Worm (Caenorhabditis elegans) whole organism, L2 larva: ENCODE results near the gene nmy-1.
A peak's percentile ranks its signal among the peaks of the same experiment; 100 is the strongest.

Source experiments
- C34F6.9 ChIP-seq: fragments of 150-350 bp; optimal IDR thresholded peaks from 2 replicates; lab custom pipeline; 2014; ENCODE audit warnings: missing biosample characterization, missing genetic modification characterization
- F13H6.1 ChIP-seq: sonication (generic microtip); optimal IDR thresholded peaks from 2 replicates; lab custom pipeline; 2016; ENCODE audit warnings: missing genetic modification characterization, missing compliant biosample characterization
- R02D3.7 ChIP-seq: fragments of 150-350 bp; optimal IDR thresholded peaks from 2 replicates; lab custom pipeline; 2014; ENCODE audit warnings: missing biosample characterization, missing genetic modification characterization
- Y55F3AM.14 ChIP-seq: fragments of 200-800 bp; sonication (Bioruptor generic); optimal IDR thresholded peaks from 2 replicates; lab custom pipeline; 2018; ENCODE audit warnings: mild to moderate bottlenecking, missing genetic modification characterization, missing compliant biosample characterization
- ZK546.5 ChIP-seq: sonication (generic microtip); optimal IDR thresholded peaks from 2 replicates; lab custom pipeline; 2017; ENCODE audit warnings: missing biosample characterization, missing genetic modification characterization
- aly-2 ChIP-seq: fragments of 150-350 bp; optimal IDR thresholded peaks from 2 replicates; lab custom pipeline; 2014; ENCODE audit warnings: missing biosample characterization, missing genetic modification characterization
- ama-1 ChIP-seq: fragments of 150-350 bp; optimal IDR thresholded peaks from 2 replicates; lab custom pipeline; 2018; ENCODE audit warnings: inconsistent platforms
- blmp-1 ChIP-seq: sonication (generic microtip); optimal IDR thresholded peaks from 2 replicates; lab custom pipeline; 2017; ENCODE audit warnings: missing genetic modification characterization, mild to moderate bottlenecking, missing compliant biosample characterization, antibody characterized with exemption, moderate library complexity; ENCODE audit not compliant: insufficient read depth
- ceh-16 ChIP-seq: fragments of 150-350 bp; optimal IDR thresholded peaks from 2 replicates; lab custom pipeline; 2014; ENCODE audit warnings: missing biosample characterization, missing genetic modification characterization
- crh-2 ChIP-seq: sonication (generic microtip); optimal IDR thresholded peaks from 2 replicates; lab custom pipeline; 2017; ENCODE audit warnings: missing biosample characterization, missing genetic modification characterization
- egl-27 ChIP-seq: sonication (generic microtip); optimal IDR thresholded peaks from 3 replicates; lab custom pipeline; 2017; ENCODE audit warnings: missing biosample characterization, missing genetic modification reagents, missing genetic modification characterization
- elt-1 ChIP-seq: fragments of 150-350 bp; optimal IDR thresholded peaks from 2 replicates; lab custom pipeline; 2014; ENCODE audit warnings: missing biosample characterization, missing genetic modification characterization
- fos-1 ChIP-seq: fragments of 150-350 bp; optimal IDR thresholded peaks from 2 replicates; lab custom pipeline; 2014; ENCODE audit warnings: missing biosample characterization, missing genetic modification characterization
- gmeb-1 ChIP-seq: fragments of 150-350 bp; optimal IDR thresholded peaks from 2 replicates; lab custom pipeline; 2014; ENCODE audit warnings: missing biosample characterization, missing genetic modification characterization
- lin-11 ChIP-seq: fragments of 150-350 bp; sonication (generic microtip); optimal IDR thresholded peaks from 2 replicates; lab custom pipeline; 2014; ENCODE audit warnings: missing biosample characterization, missing genetic modification characterization, inconsistent platforms, mixed read lengths
- lin-39 ChIP-seq: fragments of 150-350 bp; optimal IDR thresholded peaks from 2 replicates; lab custom pipeline; 2014; ENCODE audit warnings: missing biosample characterization, missing genetic modification reagents, missing genetic modification characterization
- lsy-2 ChIP-seq, 2 experiments: fragments of 150-350 bp in 1 of 2; sonication (generic microtip) in 1 of 2; optimal IDR thresholded peaks; 2 replicates each; lab custom pipeline; 2014 to 2017; ENCODE audit warnings: missing biosample characterization in 2 of 2, missing genetic modification characterization in 2 of 2
- mab-5 ChIP-seq: fragments of 150-350 bp; optimal IDR thresholded peaks from 2 replicates; lab custom pipeline; 2014; ENCODE audit warnings: missing biosample characterization, missing genetic modification characterization
- mbf-1 ChIP-seq: sonication (generic microtip); optimal IDR thresholded peaks from 2 replicates; lab custom pipeline; 2017; ENCODE audit warnings: missing biosample characterization, missing genetic modification characterization
- mdl-1 ChIP-seq, 2 experiments: fragments of 150-350 bp in 1 of 2; sonication (generic microtip) in 1 of 2; optimal IDR thresholded peaks; 2 replicates each; lab custom pipeline; 2017; ENCODE audit warnings: missing biosample characterization in 2 of 2, missing genetic modification characterization in 2 of 2
- nhr-11 ChIP-seq: fragments of 150-350 bp; optimal IDR thresholded peaks from 2 replicates; lab custom pipeline; 2014; ENCODE audit warnings: missing biosample characterization, missing genetic modification characterization
- nhr-12 ChIP-seq: fragments of 150-350 bp; optimal IDR thresholded peaks from 2 replicates; lab custom pipeline; 2014; ENCODE audit warnings: missing biosample characterization, missing genetic modification characterization
- nhr-129 ChIP-seq: fragments of 150-350 bp; optimal IDR thresholded peaks from 2 replicates; lab custom pipeline; 2014; ENCODE audit warnings: missing biosample characterization, missing genetic modification characterization
- nhr-21 ChIP-seq: fragments of 150-350 bp; optimal IDR thresholded peaks from 2 replicates; lab custom pipeline; 2014; ENCODE audit warnings: missing biosample characterization, missing genetic modification characterization
- nhr-237 ChIP-seq: fragments of 150-350 bp; optimal IDR thresholded peaks from 2 replicates; lab custom pipeline; 2014; ENCODE audit warnings: missing biosample characterization, missing genetic modification characterization
- nhr-25 ChIP-seq: fragments of 150-350 bp; sonication (generic microtip); optimal IDR thresholded peaks from 3 replicates; lab custom pipeline; 2014; ENCODE audit warnings: missing biosample characterization, missing genetic modification characterization
- nhr-6 ChIP-seq: fragments of 150-350 bp; optimal IDR thresholded peaks from 2 replicates; lab custom pipeline; 2014; ENCODE audit warnings: missing biosample characterization, missing genetic modification characterization
- peb-1 ChIP-seq: fragments of 150-350 bp; optimal IDR thresholded peaks from 2 replicates; lab custom pipeline; 2014; ENCODE audit warnings: missing biosample characterization, missing genetic modification characterization
- sem-4 ChIP-seq: fragments of 150-350 bp; optimal IDR thresholded peaks from 2 replicates; lab custom pipeline; 2014; ENCODE audit warnings: missing biosample characterization, missing genetic modification reagents, missing genetic modification characterization
- skn-1 ChIP-seq: sonication (generic microtip); optimal IDR thresholded peaks from 2 replicates; lab custom pipeline; 2017; ENCODE audit warnings: missing biosample characterization, missing genetic modification characterization
- sma-3 ChIP-seq: sonication (generic microtip); optimal IDR thresholded peaks from 2 replicates; lab custom pipeline; 2016; ENCODE audit warnings: missing genetic modification reagents, missing genetic modification characterization, missing compliant biosample characterization
- sma-9 ChIP-seq, 2 experiments: fragments of 150-350 bp in 1 of 2; sonication (generic microtip) in 1 of 2; optimal IDR thresholded peaks; 2 replicates each; lab custom pipeline; 2014 to 2016; ENCODE audit warnings: missing genetic modification characterization in 2 of 2, mild to moderate bottlenecking in 1 of 2, missing biosample characterization in 1 of 2, missing compliant biosample characterization in 1 of 2, missing genetic modification reagents in 1 of 2, moderate library complexity in 1 of 2
- snpc-4 ChIP-seq: fragments of 150-350 bp; optimal IDR thresholded peaks from 2 replicates; lab custom pipeline; 2014; ENCODE audit warnings: missing biosample characterization, missing genetic modification characterization
- unc-39 ChIP-seq: fragments of 150-350 bp; optimal IDR thresholded peaks from 2 replicates; lab custom pipeline; 2014; ENCODE audit warnings: missing biosample characterization, missing genetic modification characterization
- unc-55 ChIP-seq: fragments of 150-350 bp; sonication (generic microtip); optimal IDR thresholded peaks from 3 replicates; lab custom pipeline; 2014; ENCODE audit warnings: missing biosample characterization, missing genetic modification reagents, missing genetic modification characterization
- unc-62 ChIP-seq: fragments of 150-350 bp; optimal IDR thresholded peaks from 2 replicates; lab custom pipeline; 2014; ENCODE audit warnings: missing biosample characterization, missing genetic modification reagents, missing genetic modification characterization
- zag-1 ChIP-seq: fragments of 150-350 bp; optimal IDR thresholded peaks from 2 replicates; lab custom pipeline; 2014; ENCODE audit warnings: missing biosample characterization, missing genetic modification characterization
- ztf-1 ChIP-seq: fragments of 200-800 bp; sonication (Bioruptor generic); conservative IDR thresholded peaks from 2 replicates; pipeline ENCODE4 v1.3.6; 2022; ENCODE audit warnings: missing genetic modification characterization, missing compliant biosample characterization
- ztf-4 ChIP-seq: fragments of 150-350 bp; optimal IDR thresholded peaks from 2 replicates; lab custom pipeline; 2014; ENCODE audit warnings: missing biosample characterization, missing genetic modification characterization

nmy-1 gene

DNA sequence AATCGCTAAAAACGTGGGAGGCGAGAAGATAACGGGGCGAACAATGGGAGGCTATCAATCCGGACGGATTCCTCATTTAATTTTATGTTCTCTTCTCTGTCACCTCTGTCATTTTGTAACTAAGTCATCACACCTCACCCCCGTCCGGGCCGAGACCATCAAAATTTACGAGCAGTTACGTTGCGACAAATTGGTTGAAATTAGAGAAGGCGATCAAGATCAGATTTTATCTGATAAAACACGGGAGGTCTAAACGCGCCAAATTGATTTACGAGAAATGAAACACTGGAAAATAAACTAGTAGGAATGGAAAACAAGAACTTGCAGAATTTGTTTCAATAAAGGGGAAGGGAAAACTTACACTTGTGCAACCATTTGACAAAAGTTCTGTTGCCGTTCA, 18.8 kb downstream of the nmy-1 start:
- TF ChIP-seq unc-55 (GFP tag; lab: Kevin White, UChicago) (no peak), ama-1 (no peak), lin-11 (tag; lab: Kevin White, UChicago) (no peak), peb-1 (no peak), mab-5 (no peak), ceh-16 (tag; lab: Kevin White, UChicago) (no peak), Y55F3AM.14 (GFP tag; lab: Kevin White, UChicago) (no peak), nhr-237 (tag; lab: Kevin White, UChicago) (no peak), skn-1 (tag; lab: Kevin White, UChicago) (no peak), nhr-12 (tag; lab: Kevin White, UChicago) (no peak), nhr-129 (tag; lab: Kevin White, UChicago) (no peak), nhr-25 (no peak), snpc-4 (tag; lab: Kevin White, UChicago) (no peak), sem-4 (tag; lab: Kevin White, UChicago) (no peak), nhr-21 (tag; lab: Kevin White, UChicago) (no peak), ZK546.5 (tag; lab: Kevin White, UChicago) (no peak), lin-39 (tag; lab: Kevin White, UChicago) (no peak), fos-1 (tag; lab: Kevin White, UChicago) (no peak)

DNA sequence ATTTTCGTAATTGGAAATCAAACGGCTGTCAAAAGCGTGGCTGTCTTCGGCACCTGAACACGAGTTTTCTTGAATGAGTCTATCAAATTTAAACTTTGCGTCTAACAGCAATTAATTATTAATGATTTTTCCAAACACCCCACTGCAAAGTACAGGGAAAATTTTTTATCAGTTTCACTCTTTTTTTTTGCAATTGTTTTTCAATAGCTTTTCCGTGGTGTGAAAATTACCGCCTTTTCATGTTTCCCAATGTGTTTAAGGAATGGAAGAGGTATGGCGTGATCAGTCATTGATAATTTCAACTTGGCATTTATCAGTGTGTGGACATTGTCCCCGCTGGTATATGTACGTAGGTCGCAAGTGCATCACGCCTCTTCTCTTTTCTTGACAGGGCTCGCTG, 22.5 kb downstream of the nmy-1 start:
- TF ChIP-seq peb-1 (no peak), sma-9 (GFP tag; optimal IDR thresholded peaks at IDR 0.05; lab: Kevin White, UChicago) (peak; percentile 3), sma-9 (tag; optimal IDR thresholded peaks at IDR 0.05; lab: Kevin White, UChicago) (no peak), fos-1 (tag; lab: Kevin White, UChicago) (peak; percentile 78), F13H6.1 (tag; lab: Kevin White, UChicago) (peak; percentile 24), mdl-1 (tag; optimal IDR thresholded peaks at IDR 0.05; lab: Kevin White, UChicago) (no peak)

DNA sequence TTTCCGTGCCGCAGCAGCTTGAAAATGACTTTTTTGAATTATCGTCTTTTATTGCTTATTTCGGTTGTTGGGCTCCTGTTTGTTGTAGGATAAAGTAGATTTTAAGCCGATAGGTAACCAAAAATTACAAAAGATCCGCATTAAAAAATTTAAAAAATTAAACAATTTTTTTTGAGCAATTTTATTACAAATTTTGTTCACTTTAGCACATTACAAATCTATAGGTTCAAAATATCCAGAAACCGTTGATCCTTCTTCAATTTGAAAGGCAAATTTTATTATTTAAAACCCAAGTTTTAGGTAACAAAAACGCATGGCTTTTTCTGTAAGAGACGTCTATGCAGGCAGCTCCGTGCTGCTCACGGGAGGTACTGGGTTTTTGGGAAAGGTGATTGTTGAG, 23.7 kb downstream of the nmy-1 start, which contains the start of gene fard-1:
fard-1 (plus strand) TSS at position 301 of the 400 bp plus-strand sequence.
- TF ChIP-seq unc-55 (GFP tag; lab: Kevin White, UChicago) (no peak), ceh-16 (tag; lab: Kevin White, UChicago) (no peak), ama-1 (no peak), gmeb-1 (no peak), lsy-2 (tag; optimal IDR thresholded peaks at IDR 0.05; lab: Kevin White, UChicago) (no peak), blmp-1 (tag; lab: Kevin White, UChicago) (no peak), aly-2 (tag; lab: Kevin White, UChicago) (no peak), nhr-6 (tag; lab: Kevin White, UChicago) (no peak), sma-3 (GFP tag; lab: Kevin White, UChicago) (no peak), elt-1 (tag; lab: Kevin White, UChicago) (no peak), nhr-11 (tag; lab: Kevin White, UChicago) (no peak), nhr-12 (tag; lab: Kevin White, UChicago) (no peak), sem-4 (tag; lab: Kevin White, UChicago) (no peak), mab-5 (no peak), mdl-1 (tag; optimal IDR thresholded peaks at IDR 0.05; lab: Kevin White, UChicago) (no peak), mbf-1 (tag; lab: Kevin White, UChicago) (no peak), nhr-129 (tag; lab: Kevin White, UChicago) (no peak), egl-27 (tag; lab: Kevin White, UChicago) (no peak), unc-39 (tag; lab: Kevin White, UChicago) (no peak)
- TF ChIP-seq, all 48 proteins: peak for 0

ce11 chrX:2939085-2939484, 29.8 kb downstream of the nmy-1 start:
- peak in 1 of 2 experiments; percentile 24 for TF ChIP-seq lsy-2 (tag; optimal IDR thresholded peaks at IDR 0.05; lab: Kevin White, UChicago)
- peak; percentile 5 for TF ChIP-seq sem-4 (tag; lab: Kevin White, UChicago)
- TF ChIP-seq lin-11 (tag; lab: Kevin White, UChicago), result peak; percentile 18
- no peak for TF ChIP-seq R02D3.7 (tag; lab: Kevin White, UChicago)
- no peak for TF ChIP-seq mdl-1 (tag; optimal IDR thresholded peaks at IDR 0.05; lab: Kevin White, UChicago)

- no peak for TF ChIP-seq ztf-1 (GFP tag; lab: Robert Waterston, UW)
- no peak for TF ChIP-seq Y55F3AM.14 (GFP tag; lab: Kevin White, UChicago)
- no peak for TF ChIP-seq ztf-4 (tag; lab: Kevin White, UChicago)
- no peak for TF ChIP-seq unc-62 (GFP tag; lab: Kevin White, UChicago)
- peak; percentile 12 for TF ChIP-seq C34F6.9
- TF ChIP-seq crh-2 (tag; lab: Kevin White, UChicago), result peak; percentile 28
- peak; percentile 24 for TF ChIP-seq unc-55 (GFP tag; lab: Kevin White, UChicago)
- TF ChIP-seq lsy-2 (tag; optimal IDR thresholded peaks at IDR 0.05; lab: Kevin White, UChicago), result peak in 1 of 2 experiments; percentile 12
- no peak for TF ChIP-seq lin-11 (tag; lab: Kevin White, UChicago)
- TF ChIP-seq F13H6.1 (tag; lab: Kevin White, UChicago), result peak; percentile 9
- TF ChIP-seq nhr-129 (tag; lab: Kevin White, UChicago), result peak; percentile 33
- TF ChIP-seq zag-1 (tag; lab: Kevin White, UChicago), result peak; percentile 18
- TF ChIP-seq, all 48 proteins: peak for 7
Measured at ce11 chrX:2939526-2939925, 30.2 kb downstream of the nmy-1 start.
